Comparison of ENCODE assay signal across 8 worm cellular contexts in genomic region chrIII:7465347-7465746, ce11.
TF ChIP-seq lines count a peak whose summit lies in the region.

Gene fum-1 (plus strand): TSS chrIII:7465605.

TF ChIP-seq in whole organism, L1 larva, 84 proteins besides CTCF, POLR2A, EP300 and RAD21 (continues in another document):
- TF ChIP-seq ztf-11 (tag; optimal IDR thresholded peaks at IDR 0.05; lab: Kevin White, UChicago) = no peak
- peak; percentile 48 for TF ChIP-seq rnt-1 (tag; optimal IDR thresholded peaks at IDR 0.05; lab: Kevin White, UChicago)
- TF ChIP-seq elt-3 (tag; optimal IDR thresholded peaks at IDR 0.05; lab: Kevin White, UChicago) = no peak
- TF ChIP-seq snpc-4 (tag; optimal IDR thresholded peaks at IDR 0.05; lab: Kevin White, UChicago) = no peak
- TF ChIP-seq zip-4 (GFP tag; optimal IDR thresholded peaks at IDR 0.05; lab: Kevin White, UChicago) = no peak
- TF ChIP-seq fos-1 (tag; optimal IDR thresholded peaks at IDR 0.05; lab: Kevin White, UChicago) = peak; percentile 7
- TF ChIP-seq aha-1 (tag; optimal IDR thresholded peaks at IDR 0.05; lab: Kevin White, UChicago) = no peak
- TF ChIP-seq lin-13 (GFP tag; optimal IDR thresholded peaks at IDR 0.05; lab: Kevin White, UChicago) = peak; percentile 9
- peak; percentile 65 for TF ChIP-seq snu-23 (GFP tag; optimal IDR thresholded peaks at IDR 0.05; lab: Kevin White, UChicago)
- no peak for TF ChIP-seq sup-37 (GFP tag; optimal IDR thresholded peaks at IDR 0.05; lab: Kevin White, UChicago)
- peak; percentile 56 for TF ChIP-seq nhr-20 (tag; optimal IDR thresholded peaks at IDR 0.05; lab: Kevin White, UChicago)
- peak; percentile 41 for TF ChIP-seq ama-1 (optimal IDR thresholded peaks at IDR 0.05; lab: Kevin White, UChicago)

TF ChIP-seq in whole organism, L2 larva, 48 proteins besides CTCF, POLR2A, EP300 and RAD21 (continues in another document):
- TF ChIP-seq elt-1 (tag; optimal IDR thresholded peaks at IDR 0.05; lab: Kevin White, UChicago) (no peak), sem-4 (tag; optimal IDR thresholded peaks at IDR 0.05; lab: Kevin White, UChicago) (no peak), F13H6.1 (tag; optimal IDR thresholded peaks at IDR 0.05; lab: Kevin White, UChicago) (peak; percentile 34), elt-3 (tag; optimal IDR thresholded peaks at IDR 0.05; lab: Kevin White, UChicago) (no peak), aly-2 (tag; optimal IDR thresholded peaks at IDR 0.05; lab: Kevin White, UChicago) (no peak), sma-9 (GFP tag; optimal IDR thresholded peaks at IDR 0.05; lab: Kevin White, UChicago) (peak; percentile 79), sma-9 (tag; optimal IDR thresholded peaks at IDR 0.05; lab: Kevin White, UChicago) (no peak), ztf-1 (GFP tag; conservative IDR thresholded peaks at IDR 0.05; lab: Robert Waterston, UW) (no peak), Y55F3AM.14 (GFP tag; optimal IDR thresholded peaks at IDR 0.05; lab: Kevin White, UChicago) (no peak), nhr-77 (tag; optimal IDR thresholded peaks at IDR 0.05; lab: Kevin White, UChicago) (no peak), nhr-25 (tag; optimal IDR thresholded peaks at IDR 0.05; lab: Kevin White, UChicago) (peak; percentile 79), ZK546.5 (tag; optimal IDR thresholded peaks at IDR 0.05; lab: Kevin White, UChicago) (no peak)

TF ChIP-seq in whole organism, L3 larva, 47 proteins besides CTCF, POLR2A, EP300 and RAD21 (continues in another document):
- TF ChIP-seq daf-12 (tag; optimal IDR thresholded peaks at IDR 0.05; lab: Kevin White, UChicago) (no peak), ama-1 (optimal IDR thresholded peaks at IDR 0.05; lab: Kevin White, UChicago) (peak; percentile 79), nhr-25 (tag; optimal IDR thresholded peaks at IDR 0.05; lab: Kevin White, UChicago) (peak; percentile 75), fkh-2 (tag; optimal IDR thresholded peaks at IDR 0.05; lab: Kevin White, UChicago) (no peak), ceh-28 (tag; optimal IDR thresholded peaks at IDR 0.05; lab: Kevin White, UChicago) (no peak), nhr-67 (tag; optimal IDR thresholded peaks at IDR 0.05; lab: Kevin White, UChicago) (no peak), lin-39 (tag; optimal IDR thresholded peaks at IDR 0.05; lab: Kevin White, UChicago) (peak; percentile 7), nhr-23 (tag; optimal IDR thresholded peaks at IDR 0.05; lab: Kevin White, UChicago) (peak; percentile 71), ceh-82 (tag; optimal IDR thresholded peaks at IDR 0.05; lab: Kevin White, UChicago) (no peak), unc-62 (GFP tag; optimal IDR thresholded peaks at IDR 0.05; lab: Kevin White, UChicago) (no peak), mml-1 (tag; optimal IDR thresholded peaks at IDR 0.05; lab: Kevin White, UChicago) (no peak), ZK546.5 (tag; optimal IDR thresholded peaks at IDR 0.05; lab: Kevin White, UChicago) (no peak)

TF ChIP-seq in whole organism, L4 larva, 104 proteins besides CTCF, POLR2A, EP300 and RAD21 (continues in another document):
- TF ChIP-seq pqm-1 (tag; optimal IDR thresholded peaks at IDR 0.05; lab: Kevin White, UChicago) = no peak
- TF ChIP-seq hlh-30 (tag; optimal IDR thresholded peaks at IDR 0.05; lab: Kevin White, UChicago; ENCODE audit: insufficient read depth) = peak; percentile 69
- TF ChIP-seq mes-2 (tag; optimal IDR thresholded peaks at IDR 0.05; lab: Kevin White, UChicago; ENCODE audit: poor library complexity, severe bottlenecking) = peak; percentile 55
- TF ChIP-seq hif-1 (tag; optimal IDR thresholded peaks at IDR 0.05; lab: Kevin White, UChicago) = peak in 1 of 2 experiments; percentile 56
- TF ChIP-seq nhr-48 (tag; optimal IDR thresholded peaks at IDR 0.05; lab: Kevin White, UChicago) = no peak
- TF ChIP-seq fos-1 (tag; optimal IDR thresholded peaks at IDR 0.05; lab: Kevin White, UChicago) = no peak
- TF ChIP-seq jun-1 (tag; optimal IDR thresholded peaks at IDR 0.05; lab: Kevin White, UChicago) = no peak
- no peak for TF ChIP-seq nhr-76 (tag; optimal IDR thresholded peaks at IDR 0.05; lab: Kevin White, UChicago)
- no peak for TF ChIP-seq F49E8.2 (tag; optimal IDR thresholded peaks at IDR 0.05; lab: Kevin White, UChicago; ENCODE audit: borderline replicate concordance)
- TF ChIP-seq F44E2.7 (GFP tag; IDR thresholded peaks at IDR 0.05; lab: Robert Waterston, UW) = no peak
- TF ChIP-seq ceh-28 (tag; optimal IDR thresholded peaks at IDR 0.05; lab: Kevin White, UChicago) = no peak
- no peak for TF ChIP-seq lin-1 (GFP tag; IDR thresholded peaks at IDR 0.05; lab: Robert Waterston, UW)

TF ChIP-seq in whole organism, late embryonic, 69 proteins besides CTCF, POLR2A, EP300 and RAD21 (continues in another document):
- TF ChIP-seq hlh-30 (tag; optimal IDR thresholded peaks at IDR 0.05; lab: Kevin White, UChicago; ENCODE audit: insufficient read depth) (peak; percentile 9), odd-2 (tag; optimal IDR thresholded peaks at IDR 0.05; lab: Kevin White, UChicago) (no peak), mec-3 (tag; optimal IDR thresholded peaks at IDR 0.05; lab: Kevin White, UChicago; ENCODE audit: borderline replicate concordance) (no peak), pros-1 (tag; optimal IDR thresholded peaks at IDR 0.05; lab: Kevin White, UChicago) (no peak), ceh-45 (GFP tag; IDR thresholded peaks at IDR 0.05; lab: Robert Waterston, UW) (no peak), Y22D7AL.16 (tag; optimal IDR thresholded peaks at IDR 0.05; lab: Kevin White, UChicago) (no peak), che-1 (tag; optimal IDR thresholded peaks at IDR 0.05; lab: Kevin White, UChicago) (no peak), syd-9 (tag; optimal IDR thresholded peaks at IDR 0.05; lab: Kevin White, UChicago) (no peak), ceh-19 (GFP tag; optimal IDR thresholded peaks at IDR 0.05; lab: Kevin White, UChicago) (no peak), rnt-1 (tag; optimal IDR thresholded peaks at IDR 0.05; lab: Kevin White, UChicago) (peak; percentile 14), dmd-4 (tag; optimal IDR thresholded peaks at IDR 0.05; lab: Kevin White, UChicago; ENCODE audit: borderline replicate concordance) (no peak), ceh-18 (tag; optimal IDR thresholded peaks at IDR 0.05; lab: Kevin White, UChicago) (peak; percentile 12)

TF ChIP-seq in whole organism, midembryonic, 9 proteins besides CTCF, POLR2A, EP300 and RAD21:
- TF ChIP-seq T22C8.4 (GFP tag; IDR thresholded peaks at IDR 0.05; lab: Robert Waterston, UW) (no peak), flt-1 (GFP tag; IDR thresholded peaks at IDR 0.05; lab: Robert Waterston, UW) (no peak), cog-1 (tag; optimal IDR thresholded peaks at IDR 0.05; lab: Kevin White, UChicago) (peak; percentile 6), med-1 (GFP tag; optimal IDR thresholded peaks at IDR 0.05; lab: Kevin White, UChicago; ENCODE audit: insufficient read depth) (no peak), tab-1 (GFP tag; IDR thresholded peaks at IDR 0.05; lab: Robert Waterston, UW) (no peak), ref-1 (GFP tag; conservative IDR thresholded peaks at IDR 0.05; lab: Robert Waterston, UW) (no peak)
TF ChIP-seq in whole organism, midembryonic: peak in this region for 1.

TF ChIP-seq in whole organism, mixed stage, embryonic, 35 proteins besides CTCF, POLR2A, EP300 and RAD21:
- TF ChIP-seq drap-1 (GFP tag; optimal IDR thresholded peaks at IDR 0.05; lab: Kevin White, UChicago) = no peak
- no peak for TF ChIP-seq elt-3 (tag; optimal IDR thresholded peaks at IDR 0.05; lab: Kevin White, UChicago)
- TF ChIP-seq ham-2 (GFP tag; optimal IDR thresholded peaks at IDR 0.05; lab: Kevin White, UChicago) = no peak
- TF ChIP-seq mep-1 (tag; optimal IDR thresholded peaks at IDR 0.05; lab: Kevin White, UChicago) = no peak
- peak; percentile 6 for TF ChIP-seq nhr-237 (tag; optimal IDR thresholded peaks at IDR 0.05; lab: Kevin White, UChicago)
- no peak for TF ChIP-seq unc-39 (tag; optimal IDR thresholded peaks at IDR 0.05; lab: Kevin White, UChicago)
- TF ChIP-seq nhr-76 (tag; optimal IDR thresholded peaks at IDR 0.05; lab: Kevin White, UChicago) = no peak

TF ChIP-seq in whole organism, young adult, 124 proteins besides CTCF, POLR2A, EP300 and RAD21 (continues in another document):
- TF ChIP-seq madf-6 (GFP tag; IDR thresholded peaks at IDR 0.05; lab: Robert Waterston, UW) (peak; percentile 40; the same call in 1 of the 2 replicates), hmg-20 (GFP tag; IDR thresholded peaks at IDR 0.05; lab: Robert Waterston, UW) (0 out of 2 replicates have a peak, but pooled peaks have one; percentile 11), repo-1 (tag; optimal IDR thresholded peaks at IDR 0.05; lab: Kevin White, UChicago) (peak; percentile 80), madf-10 (tag; optimal IDR thresholded peaks at IDR 0.05; lab: Kevin White, UChicago) (peak; percentile 40), ztf-18 (tag; optimal IDR thresholded peaks at IDR 0.05; lab: Kevin White, UChicago) (peak; percentile 27), mcd-1 (GFP tag; IDR thresholded peaks at IDR 0.05; lab: Robert Waterston, UW) (peak; percentile 56), lin-35 (GFP tag; optimal IDR thresholded peaks at IDR 0.05; lab: Kevin White, UChicago) (peak in 1 of 3 experiments; percentile 37), efl-1 (GFP tag; optimal IDR thresholded peaks at IDR 0.05; lab: Kevin White, UChicago) (peak; percentile 54), let-607 (tag; optimal IDR thresholded peaks at IDR 0.05; lab: Kevin White, UChicago) (peak in 1 of 2 experiments; percentile 27), ekl-4 (GFP tag; IDR thresholded peaks at IDR 0.05; lab: Robert Waterston, UW) (0 out of 2 replicates have a peak, but pooled peaks have one; percentile 29), ama-1 (optimal IDR thresholded peaks at IDR 0.05; lab: Kevin White, UChicago) (peak; percentile 5), ama-1 (GFP tag; optimal IDR thresholded peaks at IDR 0.05; lab: Kevin White, UChicago) (no peak), nfya-2 (GFP tag; IDR thresholded peaks at IDR 0.05; lab: Robert Waterston, UW) (no peak), lin-26 (GFP tag; IDR thresholded peaks at IDR 0.05; lab: Robert Waterston, UW) (no peak), ccch-3 (GFP tag; optimal IDR thresholded peaks at IDR 0.05; lab: Kevin White, UChicago) (no peak), hsf-1 (GFP tag; IDR thresholded peaks at IDR 0.05; lab: Robert Waterston, UW) (0 out of 2 replicates have a peak, but pooled peaks have one; percentile 7), somi-1 (GFP tag; optimal IDR thresholded peaks at IDR 0.05; lab: Kevin White, UChicago) (peak; percentile 58), snpc-4 (GFP tag; optimal IDR thresholded peaks at IDR 0.05; lab: Kevin White, UChicago) (no peak), snpc-4 (tag; optimal IDR thresholded peaks at IDR 0.05; lab: Kevin White, UChicago) (no peak), ztf-26 (tag; optimal IDR thresholded peaks at IDR 0.05; lab: Kevin White, UChicago) (peak; percentile 55), rec-8 (tag; optimal IDR thresholded peaks at IDR 0.05; lab: Kevin White, UChicago) (no peak), bed-2 (GFP tag; IDR thresholded peaks at IDR 0.05; lab: Robert Waterston, UW) (0 out of 2 replicates have a peak, but pooled peaks have one; percentile 14), snpc-3.4 (tag; optimal IDR thresholded peaks at IDR 0.05; lab: Kevin White, UChicago) (peak; percentile 36), ceh-27 (GFP tag; optimal IDR thresholded peaks at IDR 0.05; lab: Kevin White, UChicago) (peak; percentile 48), B0019.2 (GFP tag; conservative IDR thresholded peaks at IDR 0.05; lab: Robert Waterston, UW) (no peak), dox-1 (GFP tag; IDR thresholded peaks at IDR 0.05; lab: Robert Waterston, UW) (peak; percentile 55; the same call in 1 of the 2 replicates)
